Fruit fly (Drosophila melanogaster) whole organism, pupa: ENCODE results near the gene Srp54.

Experiments used
- CG32121 ChIP-seq: fragments of 200-800 bp; sonication (Bioruptor generic); IDR thresholded peaks from 2 replicates; pipeline ENCODE4 v1.3.6; 2022; ENCODE audit warnings: missing biosample characterization, missing genetic modification characterization
- CG34367 ChIP-seq: fragments of 200-800 bp; sonication (Bioruptor generic); optimal IDR thresholded peaks from 2 replicates; lab custom pipeline; 2018; ENCODE audit warnings: missing biosample characterization, mild to moderate bottlenecking, missing genetic modification characterization
- CG8159 ChIP-seq: fragments of 200-800 bp; sonication (Bioruptor generic); optimal IDR thresholded peaks from 3 replicates; lab custom pipeline; 2018; ENCODE audit warnings: missing biosample characterization, mild to moderate bottlenecking, missing genetic modification characterization, moderate library complexity
- fd96Ca ChIP-seq: fragments of 200-800 bp; sonication (Bioruptor generic); IDR thresholded peaks from 3 replicates; pipeline ENCODE4 v1.3.6; 2022; ENCODE audit warnings: missing biosample characterization, missing genetic modification characterization
- gl ChIP-seq: fragments of 200-800 bp; sonication (Bioruptor generic); optimal IDR thresholded peaks from 2 replicates; lab custom pipeline; 2018; ENCODE audit warnings: missing biosample characterization, mild to moderate bottlenecking, missing genetic modification characterization
- rn ChIP-seq: fragments of 200-800 bp; sonication (Bioruptor generic); IDR thresholded peaks from 2 replicates; pipeline ENCODE4 v1.3.6; 2022; ENCODE audit warnings: missing biosample characterization, missing genetic modification characterization

DNA sequence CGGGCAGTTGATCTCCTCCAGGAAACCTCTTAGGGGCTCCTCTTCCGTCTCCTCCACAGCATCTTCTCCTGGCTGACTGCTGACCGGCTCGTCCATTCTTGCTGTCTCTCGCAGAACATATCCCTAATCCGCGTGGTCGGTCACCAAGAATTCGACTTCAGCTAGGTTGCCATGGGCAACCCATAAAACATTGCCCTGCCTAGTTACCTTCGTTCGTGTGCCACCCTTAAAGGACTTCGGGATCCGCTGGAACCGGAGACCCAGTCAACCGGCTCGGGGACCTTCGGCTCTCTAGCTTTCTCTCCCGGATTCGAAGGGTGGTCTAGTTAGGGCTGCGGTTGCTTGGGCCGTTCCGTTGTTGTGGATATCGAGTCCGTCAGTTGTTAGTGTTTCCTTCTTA, 12.1 kb downstream of the Srp54 start, which contains the start of the genes TbCMF46 and CG42366:
- no peak for TF ChIP-seq fd96Ca (GFP tag; lab: Robert Waterston, UW)
- no peak for TF ChIP-seq gl (tag; lab: Kevin White, UChicago)
- no peak for TF ChIP-seq CG32121 (GFP tag; lab: Robert Waterston, UW)
- no peak for TF ChIP-seq CG8159 (tag; lab: Kevin White, UChicago)
- no peak for TF ChIP-seq rn (GFP tag; lab: Robert Waterston, UW)
- no peak for TF ChIP-seq CG34367
